Worm (Caenorhabditis elegans) whole organism, L4 larva: ENCODE data around the gene camt-1.

Experiments
- F37D6.2 ChIP-seq: sonication (generic microtip); optimal IDR thresholded peaks from 2 replicates; lab custom pipeline; 2016; ENCODE audit warnings: mild to moderate bottlenecking, missing genetic modification characterization, missing compliant biosample characterization
- F44E2.7 ChIP-seq: fragments of 200-800 bp; sonication (Bioruptor generic); IDR thresholded peaks from 2 replicates; pipeline ENCODE4 v2.1.2; 2022; ENCODE audit warnings: missing genetic modification characterization, missing compliant biosample characterization
- Y48G9A.11 ChIP-seq: fragments of 200-800 bp; sonication (Bioruptor generic); IDR thresholded peaks from 2 replicates; pipeline ENCODE4 v1.3.6; 2022; ENCODE audit warnings: missing genetic modification reagents, missing genetic modification characterization, missing compliant biosample characterization
- Y5F2A.4 ChIP-seq: fragments of 200-800 bp; sonication (Bioruptor generic); optimal IDR thresholded peaks from 2 replicates; lab custom pipeline; 2018; ENCODE audit warnings: mild to moderate bottlenecking, missing genetic modification characterization, missing compliant biosample characterization
- aha-1 ChIP-seq: fragments of 150-350 bp; peaks from one replicate; lab custom pipeline; 2014; ENCODE audit warnings: missing biosample characterization, missing genetic modification characterization
- ceh-20 ChIP-seq: fragments of 200-800 bp; sonication (Bioruptor generic); IDR thresholded peaks from 2 replicates; pipeline ENCODE4 v1.3.6; 2022; ENCODE audit warnings: missing genetic modification reagents, missing genetic modification characterization, missing compliant biosample characterization
- ceh-32 ChIP-seq: sonication (generic microtip); optimal IDR thresholded peaks from 2 replicates; lab custom pipeline; 2016; ENCODE audit warnings: mild to moderate bottlenecking, missing genetic modification characterization, missing compliant biosample characterization; ENCODE audit not compliant: poor library complexity
- ceh-44 ChIP-seq: fragments of 200-800 bp; sonication (Bioruptor generic); IDR thresholded peaks from 2 replicates; pipeline ENCODE4 v1.3.6; 2022; ENCODE audit warnings: missing genetic modification reagents, missing genetic modification characterization, missing compliant biosample characterization
- ceh-62 ChIP-seq: sonication (generic microtip); optimal IDR thresholded peaks from 2 replicates; lab custom pipeline; 2017; ENCODE audit warnings: missing biosample characterization, missing genetic modification characterization
- ces-1 ChIP-seq: fragments of 150-350 bp; sonication (generic microtip); optimal IDR thresholded peaks from 4 replicates; lab custom pipeline; 2014; ENCODE audit warnings: missing biosample characterization, missing genetic modification reagents, missing genetic modification characterization
- cey-2 ChIP-seq: sonication (generic microtip); optimal IDR thresholded peaks from 3 replicates; lab custom pipeline; 2017; ENCODE audit warnings: missing genetic modification characterization, mild to moderate bottlenecking, missing compliant biosample characterization, antibody characterized with exemption, borderline replicate concordance; ENCODE audit not compliant: insufficient read depth
- daf-16 ChIP-seq, 3 experiments: sonication (generic microtip); optimal IDR thresholded peaks; 2 replicates each; lab custom pipeline; 2016 to 2017; ENCODE audit warnings: missing genetic modification characterization in 3 of 3, missing genetic modification reagents in 3 of 3, mild to moderate bottlenecking in 2 of 3, missing compliant biosample characterization in 2 of 3, missing biosample characterization in 1 of 3, moderate library complexity in 1 of 3
- dmd-6 ChIP-seq: fragments of 200-800 bp; sonication (Bioruptor generic); IDR thresholded peaks from 2 replicates; pipeline ENCODE4 v1.3.6; 2022; ENCODE audit warnings: missing genetic modification reagents, missing genetic modification characterization, missing compliant biosample characterization
- gei-8 ChIP-seq: fragments of 200-800 bp; sonication (Bioruptor generic); optimal IDR thresholded peaks from 2 replicates; lab custom pipeline; 2018; ENCODE audit warnings: mild to moderate bottlenecking, missing genetic modification characterization, missing compliant biosample characterization
- hif-1 ChIP-seq, 2 experiments: sonication (generic microtip); optimal IDR thresholded peaks; 2 replicates each; lab custom pipeline; 2016 to 2017; ENCODE audit warnings: missing compliant biosample characterization in 2 of 2, missing genetic modification characterization in 2 of 2, missing genetic modification reagents in 2 of 2, missing genotype in 2 of 2, mild to moderate bottlenecking in 1 of 2
- hlh-11 ChIP-seq: fragments of 200-800 bp; sonication (Bioruptor generic); optimal IDR thresholded peaks from 2 replicates; lab custom pipeline; 2018; ENCODE audit warnings: mild to moderate bottlenecking, missing genetic modification characterization, missing compliant biosample characterization
- hlh-30 ChIP-seq: sonication (generic microtip); optimal IDR thresholded peaks from 2 replicates; lab custom pipeline; 2017; ENCODE audit warnings: antibody characterized with exemption, mild to moderate bottlenecking, missing genetic modification characterization, missing compliant biosample characterization; ENCODE audit not compliant: insufficient read depth
- lin-38 ChIP-seq: fragments of 200-800 bp; sonication (Bioruptor generic); IDR thresholded peaks from 2 replicates; pipeline ENCODE4 v1.3.6; 2022; ENCODE audit warnings: missing genetic modification reagents, missing genetic modification characterization, missing compliant biosample characterization
- lsy-2 ChIP-seq, 2 experiments: fragments of 150-350 bp in 1 of 2; sonication (generic microtip) in 1 of 2; optimal IDR thresholded peaks; 2 replicates each; lab custom pipeline; 2014 to 2017; ENCODE audit warnings: missing biosample characterization in 2 of 2, missing genetic modification characterization in 2 of 2
- madf-5 ChIP-seq, 2 experiments: fragments of 200-800 bp; sonication (Bioruptor generic); IDR thresholded peaks; 2 replicates each; pipeline ENCODE4 v1.3.6; 2022; ENCODE audit warnings: missing compliant biosample characterization in 2 of 2, missing genetic modification characterization in 2 of 2
- mxl-2 ChIP-seq: fragments of 200-800 bp; sonication (Bioruptor generic); conservative IDR thresholded peaks from 2 replicates; pipeline ENCODE4 v1.3.6; 2022; ENCODE audit warnings: missing genetic modification reagents, missing genetic modification characterization, missing compliant biosample characterization
- nhr-102 ChIP-seq: sonication (generic microtip); optimal IDR thresholded peaks from 2 replicates; lab custom pipeline; 2016; ENCODE audit warnings: mild to moderate bottlenecking, missing genetic modification characterization, moderate library complexity, missing compliant biosample characterization
- nhr-111 ChIP-seq: fragments of 200-800 bp; sonication (Bioruptor generic); optimal IDR thresholded peaks from 2 replicates; lab custom pipeline; 2018; ENCODE audit warnings: mild to moderate bottlenecking, missing genetic modification characterization, missing compliant biosample characterization
- nhr-25 ChIP-seq: sonication (generic microtip); optimal IDR thresholded peaks from 2 replicates; lab custom pipeline; 2017; ENCODE audit warnings: missing genetic modification characterization, mild to moderate bottlenecking, missing compliant biosample characterization, antibody characterized with exemption, moderate library complexity, borderline replicate concordance; ENCODE audit not compliant: insufficient read depth
- nhr-42 ChIP-seq: fragments of 200-800 bp; sonication (Bioruptor generic); IDR thresholded peaks from 2 replicates; pipeline ENCODE4 v1.3.6; 2022; ENCODE audit warnings: missing genetic modification characterization, missing compliant biosample characterization
- nhr-6 ChIP-seq: fragments of 150-350 bp; optimal IDR thresholded peaks from 2 replicates; lab custom pipeline; 2014; ENCODE audit warnings: missing biosample characterization, missing genetic modification characterization
- nhr-76 ChIP-seq: fragments of 150-350 bp; optimal IDR thresholded peaks from 2 replicates; lab custom pipeline; 2014; ENCODE audit warnings: missing biosample characterization, missing genetic modification characterization
- nhr-77 ChIP-seq: fragments of 150-350 bp; optimal IDR thresholded peaks from 2 replicates; lab custom pipeline; 2014; ENCODE audit warnings: missing biosample characterization, missing genetic modification characterization
- pha-4 ChIP-seq, 2 experiments: fragments of 150-350 bp in 1 of 2; fragments of 200-800 bp in 1 of 2; sonication (Bioruptor generic) in 1 of 2; IDR thresholded peaks in 1 of 2; optimal IDR thresholded peaks in 1 of 2; 2 replicates each; pipeline versions ENCODE4 v1.3.6 to Lab custom; 2014 to 2022; ENCODE audit warnings: missing genetic modification characterization in 2 of 2, missing genetic modification reagents in 2 of 2, missing biosample characterization in 1 of 2, missing compliant biosample characterization in 1 of 2
- pqm-1 ChIP-seq: sonication (generic microtip); optimal IDR thresholded peaks from 2 replicates; lab custom pipeline; 2017; ENCODE audit warnings: missing biosample characterization, missing genetic modification characterization
- sdz-12 ChIP-seq: fragments of 200-800 bp; sonication (Bioruptor generic); optimal IDR thresholded peaks from 2 replicates; lab custom pipeline; 2018; ENCODE audit warnings: mild to moderate bottlenecking, missing genetic modification characterization, missing compliant biosample characterization
- snpc-4 ChIP-seq: fragments of 150-350 bp; optimal IDR thresholded peaks from 2 replicates; lab custom pipeline; 2014; ENCODE audit warnings: missing biosample characterization, missing genetic modification characterization
- spr-3 ChIP-seq: fragments of 200-800 bp; sonication (Bioruptor generic); optimal IDR thresholded peaks from 2 replicates; lab custom pipeline; 2018; ENCODE audit warnings: mild to moderate bottlenecking, missing genetic modification characterization, missing compliant biosample characterization
- unc-130 ChIP-seq: sonication (generic microtip); optimal IDR thresholded peaks from 2 replicates; lab custom pipeline; 2016; ENCODE audit warnings: missing genetic modification reagents, missing genetic modification characterization, missing compliant biosample characterization
- unc-62 ChIP-seq, 3 experiments: fragments of 150-350 bp in 1 of 3; sonication (generic microtip); optimal IDR thresholded peaks in 2 of 3; peaks in 1 of 3; 1 replicate in 1 of 3; 2 replicates in 2 of 3; lab custom pipeline; 2014 to 2017; ENCODE audit warnings: missing biosample characterization in 3 of 3, missing genetic modification characterization in 3 of 3, missing genetic modification reagents in 3 of 3, missing genotype in 1 of 3
- zfp-2 ChIP-seq: sonication (generic microtip); optimal IDR thresholded peaks from 2 replicates; lab custom pipeline; 2016; ENCODE audit warnings: mild to moderate bottlenecking, missing genetic modification characterization, missing compliant biosample characterization
- zfp-3 ChIP-seq: fragments of 200-800 bp; sonication (Bioruptor generic); conservative IDR thresholded peaks from 2 replicates; pipeline ENCODE4 v1.3.6; 2022; ENCODE audit warnings: missing genetic modification reagents, missing genetic modification characterization, missing compliant biosample characterization

The camt-1 gene

DNA sequence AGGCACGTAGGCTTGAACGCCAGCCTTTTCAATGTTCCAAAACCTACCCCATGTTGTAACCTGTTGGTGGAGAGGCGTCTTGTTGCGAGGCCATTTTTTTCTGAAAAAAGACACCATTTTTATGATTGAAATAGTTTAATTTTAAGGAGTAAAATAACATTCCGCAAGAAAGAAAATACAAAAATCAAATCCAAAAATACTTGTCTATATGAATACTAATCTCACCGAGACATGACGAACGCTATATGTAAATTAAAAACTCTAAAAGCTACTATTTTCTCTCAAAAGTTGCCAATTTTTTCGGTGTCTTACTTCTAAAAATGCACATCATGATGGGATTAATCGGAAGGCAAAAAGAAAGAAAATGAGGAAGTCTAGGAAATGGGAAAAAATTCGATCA, 22.9 kb downstream of the camt-1 start, which contains the start of gene T05C1.2:
Gene T05C1.2 (minus strand): TSS at position 101 of the 400 bp plus-strand sequence.
- TF ChIP-seq spr-3 (GFP tag; lab: Kevin White, UChicago) (no peak), nhr-42 (GFP tag; lab: Robert Waterston, UW) (no peak), unc-62 (GFP tag; optimal IDR thresholded peaks at IDR 0.05 in 1 of 2; lab: Kevin White, UChicago) (peak in 1 of 2 experiments; percentile 37), unc-62 (tag; optimal IDR thresholded peaks at IDR 0.05; lab: Kevin White, UChicago) (no peak), madf-5 (GFP tag; IDR thresholded peaks at IDR 0.05; lab: Robert Waterston, UW) (no peak), cey-2 (no peak), F44E2.7 (GFP tag; lab: Robert Waterston, UW) (no peak), ceh-32 (tag; lab: Kevin White, UChicago) (no peak)

DNA sequence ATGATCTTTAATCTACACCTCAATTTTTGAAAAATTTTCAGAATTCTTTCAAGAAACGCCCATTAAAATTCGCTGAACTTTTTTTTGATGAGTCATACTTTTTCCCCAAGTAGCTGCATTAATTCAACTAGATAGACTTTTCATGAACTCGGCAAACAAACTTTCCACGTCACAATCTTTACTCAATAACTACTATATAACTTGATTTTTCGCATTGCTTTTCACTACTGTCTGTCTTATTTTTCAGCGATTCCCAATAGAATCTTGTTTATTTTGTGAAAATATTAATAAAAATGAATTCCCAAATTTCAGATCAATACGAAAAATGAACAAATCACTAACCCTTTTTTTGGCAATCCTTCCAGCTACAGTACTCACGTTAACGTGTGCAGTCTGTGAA, 26.6 kb downstream of the camt-1 start, which contains the start of gene T05C1.1:
Gene T05C1.1 (plus strand): TSS at position 301 of the 400 bp plus-strand sequence.
- TF ChIP-seq mxl-2 (no peak), hif-1 (tag; optimal IDR thresholded peaks at IDR 0.05; lab: Kevin White, UChicago) (no peak), sdz-12 (no peak), dmd-6 (GFP tag; lab: Robert Waterston, UW) (no peak), F37D6.2 (tag; lab: Kevin White, UChicago) (no peak)

DNA sequence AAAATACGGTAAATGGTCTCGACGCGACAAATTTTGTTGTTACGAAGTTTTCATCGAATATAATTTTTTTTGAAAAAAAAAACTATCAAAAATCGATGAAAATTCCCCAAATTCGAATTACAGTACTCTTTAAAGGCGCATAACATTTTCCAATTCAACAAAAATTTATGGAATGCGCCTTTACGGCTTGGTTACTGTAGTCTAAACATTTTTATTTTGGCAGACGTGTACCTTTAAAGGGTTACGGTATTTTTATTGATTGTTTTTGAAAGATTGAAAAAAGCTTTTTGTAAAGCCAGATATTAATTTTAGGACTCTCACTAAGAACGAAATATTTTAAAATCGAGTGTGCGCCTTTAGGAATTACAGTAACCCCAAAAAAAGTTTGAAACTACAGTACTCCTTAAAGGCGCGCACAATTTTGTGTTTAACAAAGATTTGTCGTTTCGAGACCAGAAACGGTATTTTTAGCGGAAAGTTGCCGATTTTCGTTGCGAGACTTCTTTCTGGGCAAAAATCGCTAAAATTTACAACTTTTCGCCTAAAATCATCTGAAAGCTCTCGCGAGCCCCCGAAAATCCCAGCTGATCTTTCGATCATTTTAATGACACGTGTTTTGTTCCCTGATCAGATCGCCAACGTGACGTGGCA, 30.8 kb downstream of the camt-1 start:
- TF ChIP-seq lsy-2 (tag; optimal IDR thresholded peaks at IDR 0.05; lab: Kevin White, UChicago) (no peak), snpc-4 (tag; lab: Kevin White, UChicago) (no peak), Y5F2A.4 (GFP tag; lab: Kevin White, UChicago) (no peak), unc-130 (no peak)

DNA sequence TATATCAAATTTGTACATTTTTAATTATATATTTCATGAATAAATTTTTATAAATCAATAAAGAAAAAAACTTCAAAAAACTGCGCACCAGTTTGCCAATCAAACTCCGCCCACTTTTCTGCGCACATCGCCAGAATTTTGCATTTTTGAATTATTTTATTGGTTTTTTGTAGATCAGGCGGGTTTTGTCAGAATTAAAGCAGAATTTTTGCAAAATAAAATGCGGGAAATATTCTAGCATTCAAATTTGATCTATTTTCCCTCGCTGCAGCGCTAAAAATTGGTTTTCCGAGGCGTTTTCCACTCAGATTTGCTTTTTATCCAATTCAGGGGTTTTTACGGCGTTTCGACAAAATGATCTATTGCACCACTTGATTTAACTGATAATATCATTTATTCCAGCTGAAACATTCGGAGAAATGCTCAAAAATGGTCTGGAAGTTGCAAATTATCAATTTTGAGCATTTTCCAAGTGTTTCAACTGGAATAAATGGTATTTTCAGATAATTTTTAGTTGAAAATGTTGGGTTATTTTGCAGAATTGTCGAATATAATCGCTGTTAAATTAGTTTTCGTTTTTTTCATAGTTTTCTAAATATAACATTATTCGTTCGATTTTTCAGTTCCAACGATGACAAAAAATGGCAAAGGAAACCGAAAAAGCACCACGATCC, 33.8 kb downstream of the camt-1 start, which contains the start of gene W06B4.1:
Gene W06B4.1 (plus strand): TSS at position 624 of the 674 bp plus-strand sequence.
- TF ChIP-seq ces-1 (GFP tag; lab: Kevin White, UChicago) (no peak), lin-38 (GFP tag; lab: Robert Waterston, UW) (peak; percentile 34), unc-130 (peak; percentile 52), Y48G9A.11 (GFP tag; lab: Robert Waterston, UW) (0 out of 2 replicates have a peak, but pooled peaks have one; percentile 15)
- TF ChIP-seq, all 104 proteins: peak for 3

DNA sequence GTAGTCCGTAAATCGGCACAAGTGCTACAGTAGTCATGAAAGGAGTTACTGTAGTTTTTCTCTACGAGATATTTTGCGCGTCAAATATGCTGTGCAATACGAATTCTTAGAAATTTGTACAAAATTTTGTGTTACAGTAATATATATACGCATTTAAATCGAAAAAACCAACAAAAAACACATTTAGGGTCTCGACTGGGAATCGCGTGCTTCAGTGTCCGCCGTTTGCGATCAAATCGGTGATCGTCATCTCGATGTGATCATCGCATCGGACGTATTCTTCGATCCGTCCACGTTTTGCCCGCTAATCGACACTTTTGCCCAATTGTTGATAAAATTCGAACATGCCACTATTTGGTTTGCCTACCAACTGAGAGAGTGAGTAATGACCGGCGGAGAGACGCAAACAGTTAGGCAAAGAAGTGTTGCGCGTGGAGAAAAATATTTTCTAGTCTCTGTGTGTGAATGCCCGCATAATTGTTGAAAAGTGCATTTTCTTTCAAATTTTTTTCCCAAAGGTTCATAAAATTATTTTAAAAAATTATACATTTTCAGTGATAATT, 36.0 kb downstream of the camt-1 start:
- TF ChIP-seq nhr-25 (no peak), pqm-1 (peak; percentile 53), daf-16 (GFP tag; optimal IDR thresholded peaks at IDR 0.05; lab: Kevin White, UChicago) (no peak), daf-16 (tag; optimal IDR thresholded peaks at IDR 0.05; lab: Kevin White, UChicago) (peak; percentile 57), hlh-11 (tag; lab: Kevin White, UChicago) (peak; percentile 53), zfp-3 (GFP tag; lab: Robert Waterston, UW) (no peak), nhr-102 (tag; lab: Kevin White, UChicago) (no peak), ceh-62 (no peak), gei-8 (GFP tag; lab: Kevin White, UChicago) (no peak), dmd-6 (GFP tag; lab: Robert Waterston, UW) (peak; percentile 54; the same call in 1 of the 2 replicates), nhr-76 (no peak), nhr-77 (tag; lab: Kevin White, UChicago) (no peak), ceh-44 (GFP tag; lab: Robert Waterston, UW) (no peak), hlh-30 (tag; lab: Kevin White, UChicago) (peak; percentile 23), nhr-111 (GFP tag; lab: Kevin White, UChicago) (no peak), unc-130 (no peak), aha-1 (tag; lab: Kevin White, UChicago) (peak; percentile 97), nhr-6 (tag; lab: Kevin White, UChicago) (no peak), zfp-2 (no peak), lsy-2 (tag; optimal IDR thresholded peaks at IDR 0.05; lab: Kevin White, UChicago) (no peak), ceh-20 (no peak), pha-4 (GFP tag; IDR thresholded peaks at IDR 0.05; lab: Robert Waterston, UW) (no peak), pha-4 (tag; optimal IDR thresholded peaks at IDR 0.05; lab: Kevin White, UChicago) (no peak)
